Fruit fly (Drosophila melanogaster): ENCODE measurements around the gene CG4766.

The CG4766 gene

dm6 chrX:5980883-5981282 lies 19.7 kb downstream of the CG4766 start (continued):
- TF ChIP-seq Fer2 (tag; optimal IDR thresholded peaks at IDR 0.05) (peak; percentile 17), hkb (optimal IDR thresholded peaks at IDR 0.05) (no peak), hkb (GFP tag; IDR thresholded peaks at IDR 0.05) (peak; percentile 85), CG9215 (GFP tag; IDR thresholded peaks at IDR 0.05) (peak; percentile 74), sd (tag; optimal IDR thresholded peaks at IDR 0.05) (peak; percentile 23), zfh1 (GFP tag; IDR thresholded peaks at IDR 0.05) (peak; percentile 81), Sry-β (GFP tag; optimal IDR thresholded peaks at IDR 0.05) (no peak), Scr (GFP tag; IDR thresholded peaks at IDR 0.05; ENCODE audit: partially characterized antibody) (no peak), NFAT (GFP tag; IDR thresholded peaks at IDR 0.05) (peak; percentile 79), ac (GFP tag; optimal IDR thresholded peaks at IDR 0.05) (no peak), CG2116 (GFP tag; optimal IDR thresholded peaks at IDR 0.05) (no peak), Atf-2 (GFP tag; optimal IDR thresholded peaks at IDR 0.05) (peak; percentile 14), CG32532 (GFP tag; IDR thresholded peaks at IDR 0.05) (peak; percentile 91), CG17568 (GFP tag; optimal IDR thresholded peaks at IDR 0.05) (peak; percentile 65), gem (tag; optimal IDR thresholded peaks at IDR 0.05) (peak; percentile 81), BEAF-32 (GFP tag; optimal IDR thresholded peaks at IDR 0.05) (no peak), CG1603 (tag; optimal IDR thresholded peaks at IDR 0.05) (peak; percentile 81), CG30020 (tag; optimal IDR thresholded peaks at IDR 0.05) (no peak), salm (tag; optimal IDR thresholded peaks at IDR 0.05) (peak; percentile 59), eyg (GFP tag; optimal IDR thresholded peaks at IDR 0.05) (no peak), Bteb2 (GFP tag; optimal IDR thresholded peaks at IDR 0.05) (peak; percentile 55), CG10431 (GFP tag; optimal IDR thresholded peaks at IDR 0.05) (no peak), gsb-n (tag; optimal IDR thresholded peaks at IDR 0.05) (peak; percentile 53), Jarid2 (GFP tag; optimal IDR thresholded peaks at IDR 0.05) (peak; percentile 31), cato (GFP tag; optimal IDR thresholded peaks at IDR 0.05; ENCODE audit: borderline replicate concordance) (no peak), CG10147 (GFP tag; optimal IDR thresholded peaks at IDR 0.05) (peak; percentile 68), Doc3 (GFP tag; IDR thresholded peaks at IDR 0.05; ENCODE audit: partially characterized antibody) (no peak), CG8281 (tag; optimal IDR thresholded peaks at IDR 0.05) (peak; percentile 46), nom (GFP tag; optimal IDR thresholded peaks at IDR 0.05) (peak; percentile 69), CG3838 (GFP tag; optimal IDR thresholded peaks at IDR 0.05) (no peak), CG18476 (GFP tag; optimal IDR thresholded peaks at IDR 0.05) (peak; percentile 30), Ets97D (GFP tag; optimal IDR thresholded peaks at IDR 0.05) (peak; percentile 3), Hr78 (GFP tag; optimal IDR thresholded peaks at IDR 0.05) (no peak), CG15479 (GFP tag; optimal IDR thresholded peaks at IDR 0.05) (no peak), CG12104 (GFP tag; optimal IDR thresholded peaks at IDR 0.05) (peak; percentile 44), ro (GFP tag; IDR thresholded peaks at IDR 0.05) (peak; percentile 12; the same call in 1 of the 2 replicates), p53 (GFP tag; optimal IDR thresholded peaks at IDR 0.05) (no peak), lab (GFP tag; optimal IDR thresholded peaks at IDR 0.05) (peak; percentile 87), Awh (GFP tag; IDR thresholded peaks at IDR 0.05) (peak; percentile 61; the same call in 1 of the 2 replicates), Gug (GFP tag; IDR thresholded peaks at IDR 0.05) (peak; percentile 70), Neu2 (GFP tag; optimal IDR thresholded peaks at IDR 0.05; ENCODE audit: borderline replicate concordance) (no peak), tll (GFP tag; optimal IDR thresholded peaks at IDR 0.05) (no peak), fd102C (GFP tag; optimal IDR thresholded peaks at IDR 0.05) (no peak), Camta (GFP tag; optimal IDR thresholded peaks at IDR 0.05) (peak; percentile 28), tio (GFP tag; optimal IDR thresholded peaks at IDR 0.05) (peak; percentile 62), Dfd (GFP tag; optimal IDR thresholded peaks at IDR 0.05) (no peak), CG2199 (GFP tag; IDR thresholded peaks at IDR 0.05) (no peak), ato (GFP tag; IDR thresholded peaks at IDR 0.05; ENCODE audit: partially characterized antibody) (no peak), CG8290 (GFP tag; optimal IDR thresholded peaks at IDR 0.05) (no peak), CG8290 (tag; optimal IDR thresholded peaks at IDR 0.05) (peak in 1 of 2 experiments; percentile 94)

Measured in whole organism, embryonic.